Fruit fly (Drosophila melanogaster) whole organism, embryonic: ENCODE results near the gene CG13675.

ENCODE experiments used
- Bgb ChIP-seq: fragments of 200-800 bp; sonication (Bioruptor generic); IDR thresholded peaks from 2 replicates; pipeline ENCODE4 v1.3.6; 2022; ENCODE audit warnings: missing biosample characterization, missing genetic modification characterization; ENCODE audit not compliant: partially characterized antibody
- CG4282 ChIP-seq: fragments of 200-800 bp; sonication (Bioruptor generic); optimal IDR thresholded peaks from 2 replicates; lab custom pipeline; 2016; ENCODE audit warnings: missing biosample characterization, missing genetic modification characterization
- CG4820 ChIP-seq: fragments of 200-800 bp; sonication (Bioruptor generic); optimal IDR thresholded peaks from 3 replicates; lab custom pipeline; 2016; ENCODE audit warnings: missing biosample characterization, missing genetic modification characterization
- CG5953 ChIP-seq: fragments of 200-800 bp; sonication (Bioruptor generic); IDR thresholded peaks from 2 replicates; pipeline ENCODE4 v1.3.6; 2022; ENCODE audit warnings: missing biosample characterization, missing genetic modification characterization
- ewg ChIP-seq: fragments of 200-800 bp; sonication (Bioruptor generic); optimal IDR thresholded peaks from 3 replicates; lab custom pipeline; 2017; ENCODE audit warnings: mild to moderate bottlenecking, missing biosample characterization, missing genetic modification reagents, missing genetic modification characterization

- TF ChIP-seq ewg (GFP tag; lab: Kevin White, UChicago) = no peak
- TF ChIP-seq CG5953 (GFP tag; lab: Robert Waterston, UW) = no peak
- TF ChIP-seq Bgb (GFP tag; lab: Robert Waterston, UW) = no peak
- no peak for TF ChIP-seq CG4282 (GFP tag; lab: Kevin White, UChicago)
- no peak for TF ChIP-seq CG4820
These were observed 22.1 kb upstream of the CG13675 start for dm6 chr3L:8187397-8187811.
